Worm (Caenorhabditis elegans) whole organism, L3 larva: ENCODE results near the gene T11G6.4.

ENCODE experiments used
- ZK546.5 ChIP-seq: sonication (generic microtip); optimal IDR thresholded peaks from 2 replicates; lab custom pipeline; 2017; ENCODE audit warnings: missing biosample characterization, missing genetic modification characterization
- aly-2 ChIP-seq: fragments of 150-350 bp; optimal IDR thresholded peaks from 2 replicates; lab custom pipeline; 2014; ENCODE audit warnings: missing biosample characterization, missing genetic modification characterization
- ceh-28 ChIP-seq: fragments of 150-350 bp; optimal IDR thresholded peaks from 2 replicates; lab custom pipeline; 2014; ENCODE audit warnings: missing biosample characterization, missing genetic modification reagents, missing genetic modification characterization
- ceh-82 ChIP-seq: fragments of 150-350 bp; optimal IDR thresholded peaks from 2 replicates; lab custom pipeline; 2014; ENCODE audit warnings: missing biosample characterization, missing genetic modification characterization
- ceh-9 ChIP-seq: sonication (generic microtip); optimal IDR thresholded peaks from 2 replicates; lab custom pipeline; 2018; ENCODE audit warnings: missing biosample characterization, missing genetic modification characterization
- daf-12 ChIP-seq: fragments of 150-350 bp; optimal IDR thresholded peaks from 2 replicates; lab custom pipeline; 2014; ENCODE audit warnings: missing biosample characterization, missing genetic modification reagents, missing genetic modification characterization
- egl-27 ChIP-seq: sonication (generic microtip); optimal IDR thresholded peaks from 4 replicates; lab custom pipeline; 2017; ENCODE audit warnings: missing biosample characterization, missing genetic modification reagents, missing genetic modification characterization
- egl-5 ChIP-seq: fragments of 150-350 bp; optimal IDR thresholded peaks from 2 replicates; lab custom pipeline; 2017; ENCODE audit warnings: missing biosample characterization, missing genetic modification reagents, missing genetic modification characterization, inconsistent platforms
- elt-1 ChIP-seq: fragments of 150-350 bp; optimal IDR thresholded peaks from 2 replicates; lab custom pipeline; 2014; ENCODE audit warnings: missing biosample characterization, missing genetic modification characterization
- elt-2 ChIP-seq: sonication (generic microtip); optimal IDR thresholded peaks from 2 replicates; lab custom pipeline; 2016; ENCODE audit warnings: missing genetic modification reagents, mild to moderate bottlenecking, missing genetic modification characterization, missing compliant biosample characterization
- elt-3 ChIP-seq, 3 experiments: fragments of 150-350 bp in 1 of 3; sonication (generic microtip) in 2 of 3; optimal IDR thresholded peaks; 2 replicates in 2 of 3; 4 replicates in 1 of 3; lab custom pipeline; 2014 to 2017; ENCODE audit warnings: missing biosample characterization in 3 of 3, missing genetic modification characterization in 3 of 3
- eor-1 ChIP-seq, 2 experiments: fragments of 150-350 bp; optimal IDR thresholded peaks; 2 replicates each; lab custom pipeline; 2014 to 2018; ENCODE audit warnings: missing biosample characterization in 2 of 2, missing genetic modification characterization in 2 of 2
- fkh-10 ChIP-seq: sonication (generic microtip); optimal IDR thresholded peaks from 2 replicates; lab custom pipeline; 2017; ENCODE audit warnings: missing biosample characterization, missing genetic modification reagents, missing genetic modification characterization
- fkh-2 ChIP-seq: fragments of 150-350 bp; optimal IDR thresholded peaks from 2 replicates; lab custom pipeline; 2014; ENCODE audit warnings: missing biosample characterization, missing genetic modification reagents, missing genetic modification characterization
- fos-1 ChIP-seq: fragments of 150-350 bp; optimal IDR thresholded peaks from 2 replicates; lab custom pipeline; 2014; ENCODE audit warnings: missing biosample characterization, missing genetic modification characterization
- hmg-11 ChIP-seq: sonication (generic microtip); optimal IDR thresholded peaks from 2 replicates; lab custom pipeline; 2016; ENCODE audit warnings: missing genetic modification characterization, missing compliant biosample characterization
- lin-15B ChIP-seq: fragments of 150-350 bp; optimal IDR thresholded peaks from 2 replicates; lab custom pipeline; 2014; ENCODE audit warnings: missing biosample characterization, missing genetic modification characterization
- lin-39 ChIP-seq: fragments of 150-350 bp; optimal IDR thresholded peaks from 2 replicates; lab custom pipeline; 2018; ENCODE audit warnings: missing biosample characterization, missing genetic modification reagents, missing genetic modification characterization
- lsy-12 ChIP-seq: sonication (generic microtip); optimal IDR thresholded peaks from 2 replicates; lab custom pipeline; 2016; ENCODE audit warnings: mild to moderate bottlenecking, missing genetic modification characterization, missing compliant biosample characterization
- mdl-1 ChIP-seq: fragments of 150-350 bp; optimal IDR thresholded peaks from 2 replicates; lab custom pipeline; 2014; ENCODE audit warnings: missing biosample characterization, missing genetic modification characterization
- mml-1 ChIP-seq: fragments of 150-350 bp; sonication (generic microtip); optimal IDR thresholded peaks from 3 replicates; lab custom pipeline; 2014; ENCODE audit warnings: missing biosample characterization, missing genetic modification characterization
- nfya-1 ChIP-seq: sonication (generic microtip); optimal IDR thresholded peaks from 2 replicates; lab custom pipeline; 2017; ENCODE audit warnings: missing genetic modification characterization, mild to moderate bottlenecking, missing compliant biosample characterization, antibody characterized with exemption, moderate library complexity; ENCODE audit not compliant: insufficient read depth
- nhr-11 ChIP-seq: fragments of 150-350 bp; optimal IDR thresholded peaks from 2 replicates; lab custom pipeline; 2014; ENCODE audit warnings: missing biosample characterization, missing genetic modification characterization
- nhr-12 ChIP-seq: fragments of 150-350 bp; optimal IDR thresholded peaks from 2 replicates; lab custom pipeline; 2014; ENCODE audit warnings: missing biosample characterization, missing genetic modification characterization
- nhr-23 ChIP-seq: fragments of 150-350 bp; optimal IDR thresholded peaks from 2 replicates; lab custom pipeline; 2014; ENCODE audit warnings: missing biosample characterization, missing genetic modification reagents, missing genetic modification characterization
- nhr-237 ChIP-seq: fragments of 150-350 bp; optimal IDR thresholded peaks from 2 replicates; lab custom pipeline; 2014; ENCODE audit warnings: missing biosample characterization, missing genetic modification characterization
- nhr-25 ChIP-seq: sonication (generic microtip); optimal IDR thresholded peaks from 2 replicates; lab custom pipeline; 2017; ENCODE audit warnings: missing biosample characterization, missing genetic modification characterization
- nhr-28 ChIP-seq: fragments of 150-350 bp; optimal IDR thresholded peaks from 2 replicates; lab custom pipeline; 2014; ENCODE audit warnings: missing biosample characterization, missing genetic modification characterization
- nhr-43 ChIP-seq: sonication (generic microtip); optimal IDR thresholded peaks from 2 replicates; lab custom pipeline; 2016; ENCODE audit warnings: mild to moderate bottlenecking, missing genetic modification characterization, missing compliant biosample characterization; ENCODE audit not compliant: poor library complexity, severe bottlenecking
- nhr-67 ChIP-seq: fragments of 150-350 bp; optimal IDR thresholded peaks from 2 replicates; lab custom pipeline; 2014; ENCODE audit warnings: missing biosample characterization, missing genetic modification characterization
- nhr-77 ChIP-seq: fragments of 150-350 bp; optimal IDR thresholded peaks from 2 replicates; lab custom pipeline; 2014; ENCODE audit warnings: missing biosample characterization, missing genetic modification characterization
- pha-4 ChIP-seq: fragments of 150-350 bp; optimal IDR thresholded peaks from 2 replicates; lab custom pipeline; 2014; ENCODE audit warnings: missing biosample characterization, missing genetic modification reagents, missing genetic modification characterization
- sea-2 ChIP-seq: fragments of 150-350 bp; sonication (generic microtip); optimal IDR thresholded peaks from 4 replicates; lab custom pipeline; 2014; ENCODE audit warnings: missing biosample characterization, missing genetic modification reagents, missing genetic modification characterization
- skn-1 ChIP-seq: fragments of 150-350 bp; optimal IDR thresholded peaks from 2 replicates; lab custom pipeline; 2014; ENCODE audit warnings: missing biosample characterization, missing genetic modification characterization
- snpc-4 ChIP-seq: fragments of 150-350 bp; optimal IDR thresholded peaks from 2 replicates; lab custom pipeline; 2014; ENCODE audit warnings: missing biosample characterization, missing genetic modification characterization
- tbx-2 ChIP-seq: sonication (generic microtip); optimal IDR thresholded peaks from 2 replicates; lab custom pipeline; 2016; ENCODE audit warnings: mild to moderate bottlenecking, missing genetic modification characterization, missing compliant biosample characterization
- zag-1 ChIP-seq: fragments of 150-350 bp; optimal IDR thresholded peaks from 2 replicates; lab custom pipeline; 2014; ENCODE audit warnings: missing biosample characterization, missing genetic modification characterization
- ztf-11 ChIP-seq: fragments of 150-350 bp; optimal IDR thresholded peaks from 2 replicates; lab custom pipeline; 2014; ENCODE audit warnings: missing biosample characterization, missing genetic modification characterization
- ztf-4 ChIP-seq: fragments of 150-350 bp; optimal IDR thresholded peaks from 2 replicates; lab custom pipeline; 2014; ENCODE audit warnings: missing biosample characterization, missing genetic modification characterization

T11G6.4 gene

DNA sequence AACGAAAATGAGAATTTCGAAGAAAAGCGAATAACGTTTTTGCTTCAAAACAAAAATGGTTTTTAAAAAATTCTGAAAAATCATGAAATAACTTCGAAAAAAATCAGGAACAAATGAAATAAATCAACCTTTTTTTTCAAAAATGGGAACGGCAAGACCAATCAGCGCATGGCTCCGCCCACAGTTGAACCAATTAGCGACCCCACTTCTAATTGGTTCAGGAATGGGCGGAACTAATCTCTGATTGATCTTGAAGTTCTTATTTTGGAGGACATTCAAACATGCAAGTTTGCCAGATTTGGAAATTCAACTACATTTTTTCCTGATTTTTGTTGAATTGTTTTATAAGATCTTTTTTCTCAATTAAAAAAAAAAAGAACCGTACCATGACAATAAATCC lies 4.2 kb upstream of the T11G6.4 start:
- no peak for TF ChIP-seq mml-1 (tag; lab: Kevin White, UChicago)
- TF ChIP-seq nhr-12 (tag; lab: Kevin White, UChicago) = no peak
- peak; percentile 84 for TF ChIP-seq nfya-1

DNA sequence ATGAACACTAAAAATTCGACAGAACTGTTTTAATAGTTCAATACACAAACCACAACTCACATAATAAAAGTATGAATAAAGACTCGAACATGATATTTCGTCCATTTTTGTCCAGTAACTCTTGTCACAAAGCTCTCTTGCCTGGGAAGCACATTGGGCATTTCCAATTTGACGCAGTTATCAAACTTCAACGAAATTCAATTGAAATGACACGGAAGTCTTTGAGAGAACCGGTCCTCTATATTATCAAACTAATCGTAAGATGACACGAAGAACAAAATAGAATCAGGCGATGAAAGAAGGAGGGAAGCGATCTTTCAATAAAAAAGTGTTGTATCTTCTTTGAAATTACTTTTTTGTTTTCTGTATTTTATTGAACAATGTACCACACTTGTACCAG lies 3.3 kb upstream of the T11G6.4 start, which contains the start of gene T11G6.3:
Gene T11G6.3, minus strand, starts transcription at position 189 of the 400 bp plus-strand sequence.
- TF ChIP-seq ztf-11 (tag; lab: Kevin White, UChicago) = no peak
- TF ChIP-seq mdl-1 (tag; lab: Kevin White, UChicago) = no peak
- no peak for TF ChIP-seq aly-2 (tag; lab: Kevin White, UChicago)
- TF ChIP-seq sea-2 (GFP tag; lab: Kevin White, UChicago) = no peak
- no peak for TF ChIP-seq nhr-43 (tag; lab: Kevin White, UChicago)
- no peak for TF ChIP-seq nhr-237
- TF ChIP-seq pha-4 (tag; lab: Kevin White, UChicago) = no peak
- no peak for TF ChIP-seq hmg-11 (tag; lab: Kevin White, UChicago)
- no peak for TF ChIP-seq ceh-9
- TF ChIP-seq lin-15B = no peak
- TF ChIP-seq elt-1 (tag; lab: Kevin White, UChicago) = no peak
- no peak for TF ChIP-seq nhr-25 (tag; lab: Kevin White, UChicago)
- no peak for TF ChIP-seq tbx-2 (tag; lab: Kevin White, UChicago)
- TF ChIP-seq nhr-28 (tag; lab: Kevin White, UChicago) = no peak
- no peak for TF ChIP-seq ztf-4 (tag; lab: Kevin White, UChicago)
- TF ChIP-seq ZK546.5 (tag; lab: Kevin White, UChicago) = no peak

DNA sequence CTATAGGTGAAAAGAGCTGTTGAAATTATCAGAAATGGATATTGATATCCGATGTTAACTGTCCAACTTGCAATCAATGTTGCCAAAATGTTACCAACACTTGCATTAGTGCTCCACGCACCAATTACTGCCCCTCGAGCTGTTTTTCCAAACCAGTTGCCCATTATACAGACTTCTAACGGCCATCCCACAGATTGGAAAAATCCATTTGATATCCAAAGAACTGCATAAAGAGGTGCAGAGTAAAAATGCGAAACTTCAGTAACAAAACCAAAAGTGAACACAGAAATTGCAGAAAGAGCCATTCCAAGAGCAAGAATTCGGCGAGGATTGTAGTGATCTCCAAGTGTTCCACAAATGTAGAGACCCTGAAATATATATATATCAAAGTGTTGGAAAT lies 2.3 kb upstream of the T11G6.4 start:
- TF ChIP-seq nhr-25 (tag; lab: Kevin White, UChicago) = no peak
- TF ChIP-seq mml-1 (tag; lab: Kevin White, UChicago) = no peak
- no peak for TF ChIP-seq daf-12
- TF ChIP-seq tbx-2 (tag; lab: Kevin White, UChicago) = no peak
- TF ChIP-seq eor-1 (tag; optimal IDR thresholded peaks at IDR 0.05; lab: Kevin White, UChicago) = no peak
- TF ChIP-seq aly-2 (tag; lab: Kevin White, UChicago) = no peak
- TF ChIP-seq nhr-11 (tag; lab: Kevin White, UChicago) = no peak
- no peak for TF ChIP-seq nhr-237
- no peak for TF ChIP-seq elt-1 (tag; lab: Kevin White, UChicago)
- no peak for TF ChIP-seq fos-1 (tag; lab: Kevin White, UChicago)
- no peak for TF ChIP-seq nhr-77
- no peak for TF ChIP-seq hmg-11 (tag; lab: Kevin White, UChicago)
- TF ChIP-seq skn-1 (tag; lab: Kevin White, UChicago) = no peak
- TF ChIP-seq ztf-4 (tag; lab: Kevin White, UChicago) = no peak
- TF ChIP-seq lin-39 (tag; lab: Kevin White, UChicago) = no peak

DNA sequence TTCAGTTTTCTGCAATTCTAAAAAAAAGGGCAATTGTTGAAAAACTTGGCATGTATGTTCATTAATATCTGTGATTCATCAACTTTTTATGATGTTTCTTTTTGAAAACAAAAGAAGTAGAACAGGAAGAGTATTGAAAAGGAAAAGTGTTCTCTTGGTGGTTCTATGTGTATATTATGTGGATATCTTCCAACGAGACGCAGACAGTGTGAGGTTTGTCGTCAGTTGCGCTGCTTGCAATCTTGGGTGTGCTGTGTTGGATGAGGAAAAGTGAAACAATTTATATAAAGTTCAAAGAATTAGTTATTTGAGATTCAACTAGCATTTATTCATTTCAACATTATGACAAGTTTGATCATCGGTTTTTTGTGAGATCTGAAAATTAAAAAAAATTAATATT lies 670 bp upstream of the T11G6.4 start:
- TF ChIP-seq elt-2 (tag; lab: Kevin White, UChicago) (no peak), lin-15B (no peak), sea-2 (GFP tag; lab: Kevin White, UChicago) (no peak), snpc-4 (tag; lab: Kevin White, UChicago) (no peak), ceh-9 (no peak), fos-1 (tag; lab: Kevin White, UChicago) (no peak), tbx-2 (tag; lab: Kevin White, UChicago) (no peak), ZK546.5 (tag; lab: Kevin White, UChicago) (no peak), lsy-12 (tag; lab: Kevin White, UChicago) (no peak), skn-1 (tag; lab: Kevin White, UChicago) (no peak), zag-1 (no peak), ceh-28 (tag; lab: Kevin White, UChicago) (no peak), nhr-11 (tag; lab: Kevin White, UChicago) (no peak), daf-12 (no peak), ceh-82 (tag; lab: Kevin White, UChicago) (no peak), nhr-25 (tag; lab: Kevin White, UChicago) (peak; percentile 31), mdl-1 (tag; lab: Kevin White, UChicago) (no peak), fkh-2 (tag; lab: Kevin White, UChicago) (no peak), ztf-11 (tag; lab: Kevin White, UChicago) (no peak), nhr-77 (no peak), egl-27 (tag; lab: Kevin White, UChicago) (no peak), nfya-1 (peak; percentile 37), hmg-11 (tag; lab: Kevin White, UChicago) (peak; percentile 7), aly-2 (tag; lab: Kevin White, UChicago) (no peak), pha-4 (tag; lab: Kevin White, UChicago) (peak; percentile 53), fkh-10 (no peak), elt-3 (tag; optimal IDR thresholded peaks at IDR 0.05; lab: Kevin White, UChicago) (no peak), ztf-4 (tag; lab: Kevin White, UChicago) (no peak), nhr-67 (tag; lab: Kevin White, UChicago) (no peak), egl-5 (tag; lab: Kevin White, UChicago) (no peak), nhr-12 (tag; lab: Kevin White, UChicago) (no peak), nhr-23 (peak; percentile 14)
